Worm (Caenorhabditis elegans): ENCODE measurements around the gene fbxc-42.

fbxc-42 gene

ce11 chrII:972850-973249, 18.6 kb upstream of the fbxc-42 start, which contains the start of gene C32B5.15:
C32B5.15 (minus strand) TSS chrII:972950.
- TF ChIP-seq K12H6.12 (tag; optimal IDR thresholded peaks at IDR 0.05) (no peak), sdz-38 (tag; optimal IDR thresholded peaks at IDR 0.05) (no peak), hmg-1.2 (GFP tag; IDR thresholded peaks at IDR 0.05) (no peak), B0019.2 (GFP tag; conservative IDR thresholded peaks at IDR 0.05) (no peak)

ce11 chrII:973999-974398, 17.4 kb upstream of the fbxc-42 start, which contains the start of gene fbxc-14:
fbxc-14 (plus strand) TSS chrII:974299.
- TF ChIP-seq ceh-58 (GFP tag; IDR thresholded peaks at IDR 0.05) (no peak), ztf-25 (GFP tag; IDR thresholded peaks at IDR 0.05) (no peak), nhr-179 (tag; optimal IDR thresholded peaks at IDR 0.05) (no peak), fkh-3 (tag; optimal IDR thresholded peaks at IDR 0.05) (no peak)

- 0 out of 2 replicates have a peak, but pooled peaks have one; percentile 45 for TF ChIP-seq pbrm-1 (GFP tag; IDR thresholded peaks at IDR 0.05)
- 0 out of 2 replicates have a peak, but pooled peaks have one; percentile 28 for TF ChIP-seq hmg-20 (GFP tag; IDR thresholded peaks at IDR 0.05)
- TF ChIP-seq dox-1 (GFP tag; IDR thresholded peaks at IDR 0.05) = peak; percentile 60
- peak; percentile 53; the same call in 1 of the 2 replicates for TF ChIP-seq D2030.7 (GFP tag; IDR thresholded peaks at IDR 0.05)
- 0 out of 2 replicates have a peak, but pooled peaks have one; percentile 13 for TF ChIP-seq ztf-25 (GFP tag; IDR thresholded peaks at IDR 0.05)
- TF ChIP-seq mcd-1 (GFP tag; IDR thresholded peaks at IDR 0.05) = peak; percentile 52
- TF ChIP-seq Y95B8A.8 (GFP tag; IDR thresholded peaks at IDR 0.05) = 0 out of 2 replicates have a peak, but pooled peaks have one; percentile 53
- 0 out of 2 replicates have a peak, but pooled peaks have one; percentile 13 for TF ChIP-seq ceh-100 (GFP tag; IDR thresholded peaks at IDR 0.05)
- peak; percentile 77 for TF ChIP-seq rcor-1 (GFP tag; IDR thresholded peaks at IDR 0.05)
- peak; percentile 37; the same call in 1 of the 2 replicates for TF ChIP-seq egl-44 (GFP tag; IDR thresholded peaks at IDR 0.05)
These were observed 14.3 kb upstream of the fbxc-42 start for ce11 chrII:977130-977529.

ce11 chrII:979135-979534, 12.3 kb upstream of the fbxc-42 start, which contains the start of the genes fbxc-17 and fbxc-15:
fbxc-17 (minus strand) TSS chrII:979235.
fbxc-15 (plus strand) TSS chrII:979423.
- TF ChIP-seq bed-1 (GFP tag; IDR thresholded peaks at IDR 0.05) (no peak), hmg-1.2 (GFP tag; IDR thresholded peaks at IDR 0.05) (no peak)

- TF ChIP-seq zfh-2 (GFP tag; conservative IDR thresholded peaks at IDR 0.05) (no peak), xnd-1 (tag; optimal IDR thresholded peaks at IDR 0.05) (no peak), unc-62 (GFP tag; optimal IDR thresholded peaks at IDR 0.05) (no peak), madf-8 (GFP tag; conservative IDR thresholded peaks at IDR 0.05) (no peak), ccch-3 (GFP tag; optimal IDR thresholded peaks at IDR 0.05) (no peak), F22D6.2 (tag; optimal IDR thresholded peaks at IDR 0.05) (no peak), repo-1 (tag; optimal IDR thresholded peaks at IDR 0.05) (no peak), zim-3 (tag; optimal IDR thresholded peaks at IDR 0.05) (no peak), chd-7 (tag; optimal IDR thresholded peaks at IDR 0.05) (no peak), dpff-1 (tag; optimal IDR thresholded peaks at IDR 0.05) (no peak), sptf-2 (GFP tag; optimal IDR thresholded peaks at IDR 0.05) (no peak), hrde-1 (tag; optimal IDR thresholded peaks at IDR 0.05; ENCODE audit: borderline replicate concordance) (no peak), efl-1 (GFP tag; optimal IDR thresholded peaks at IDR 0.05) (no peak), nhr-120 (GFP tag; IDR thresholded peaks at IDR 0.05) (no peak), B0019.2 (GFP tag; conservative IDR thresholded peaks at IDR 0.05) (no peak), mxl-1 (tag; optimal IDR thresholded peaks at IDR 0.05) (no peak), nfyb-1 (GFP tag; IDR thresholded peaks at IDR 0.05) (no peak), sdz-38 (tag; optimal IDR thresholded peaks at IDR 0.05) (no peak)
These were observed 8.6 kb upstream of the fbxc-42 start, which contains the start of gene srh-274 for ce11 chrII:982842-983241. srh-274 (plus strand) TSS chrII:983142.
